Worm (Caenorhabditis elegans) whole organism, L3 larva: Measurements from ENCODE around the gene C04C11.25.

Experiments
- ama-1 ChIP-seq: fragments of 150-350 bp; optimal IDR thresholded peaks from 2 replicates; lab custom pipeline; 2018
- ceh-28 ChIP-seq: fragments of 150-350 bp; optimal IDR thresholded peaks from 2 replicates; lab custom pipeline; 2014; ENCODE audit warnings: missing biosample characterization, missing genetic modification reagents, missing genetic modification characterization
- fkh-10 ChIP-seq: sonication (generic microtip); optimal IDR thresholded peaks from 2 replicates; lab custom pipeline; 2017; ENCODE audit warnings: missing biosample characterization, missing genetic modification reagents, missing genetic modification characterization
- nhr-11 ChIP-seq: fragments of 150-350 bp; optimal IDR thresholded peaks from 2 replicates; lab custom pipeline; 2014; ENCODE audit warnings: missing biosample characterization, missing genetic modification characterization
- nhr-77 ChIP-seq: fragments of 150-350 bp; optimal IDR thresholded peaks from 2 replicates; lab custom pipeline; 2014; ENCODE audit warnings: missing biosample characterization, missing genetic modification characterization
- tbx-2 ChIP-seq: sonication (generic microtip); optimal IDR thresholded peaks from 2 replicates; lab custom pipeline; 2016; ENCODE audit warnings: mild to moderate bottlenecking, missing genetic modification characterization, missing compliant biosample characterization

ce11 chrX:14029392-14029791 is 14.1 kb upstream of the C04C11.25 start:
- no peak for TF ChIP-seq nhr-11 (tag; lab: Kevin White, UChicago)
- TF ChIP-seq tbx-2 (tag; lab: Kevin White, UChicago): no peak
- TF ChIP-seq fkh-10: no peak
- no peak for TF ChIP-seq nhr-77 (tag; lab: Kevin White, UChicago)
- TF ChIP-seq ama-1 (lab: Kevin White, UChicago): no peak
- TF ChIP-seq ceh-28 (tag; lab: Kevin White, UChicago): no peak
